Worm (Caenorhabditis elegans): Measurements from ENCODE around the gene tftc-5.

The tftc-5 gene

ce11 chrIII:4021866-4022265 lies at the start of gene tftc-5:
Gene tftc-5 (plus strand): TSS chrIII:4022166.
- no peak for TF ChIP-seq hmbx-1 (tag; optimal IDR thresholded peaks at IDR 0.05)
- TF ChIP-seq scrt-1 (GFP tag; IDR thresholded peaks at IDR 0.05), result no peak
- TF ChIP-seq B0310.2 (tag; optimal IDR thresholded peaks at IDR 0.05), result no peak
- no peak for TF ChIP-seq F13C5.2 (tag; optimal IDR thresholded peaks at IDR 0.05)
- no peak for TF ChIP-seq tbx-37 (GFP tag; conservative IDR thresholded peaks at IDR 0.05)
- no peak for TF ChIP-seq ceh-13 (GFP tag; optimal IDR thresholded peaks at IDR 0.05)
- no peak for TF ChIP-seq hnd-1 (tag; optimal IDR thresholded peaks at IDR 0.05)
- no peak for TF ChIP-seq pes-1 (GFP tag; IDR thresholded peaks at IDR 0.05)
- no peak for TF ChIP-seq aly-1 (tag; optimal IDR thresholded peaks at IDR 0.05)
- no peak for TF ChIP-seq ets-7 (tag; optimal IDR thresholded peaks at IDR 0.05)
- no peak for TF ChIP-seq sea-1 (GFP tag; conservative IDR thresholded peaks at IDR 0.05)
- no peak for TF ChIP-seq hmg-4 (GFP tag; optimal IDR thresholded peaks at IDR 0.05)
- no peak for TF ChIP-seq ama-1 (optimal IDR thresholded peaks at IDR 0.05)
- no peak for TF ChIP-seq tbx-11 (GFP tag; IDR thresholded peaks at IDR 0.05)
- no peak for TF ChIP-seq flt-1 (GFP tag; IDR thresholded peaks at IDR 0.05)
- no peak for TF ChIP-seq ceh-36 (tag; optimal IDR thresholded peaks at IDR 0.05)

ce11 chrIII:3972687-3973086 lies 49.3 kb upstream of the tftc-5 start, which contains the start of gene R10E9.4:
Gene R10E9.4 (minus strand): TSS chrIII:3972787.
- no peak for TF ChIP-seq hmbx-1 (tag; optimal IDR thresholded peaks at IDR 0.05)
- TF ChIP-seq aly-1 (tag; optimal IDR thresholded peaks at IDR 0.05), result no peak
- no peak for TF ChIP-seq tbx-11 (GFP tag; IDR thresholded peaks at IDR 0.05)
- TF ChIP-seq ets-7 (tag; optimal IDR thresholded peaks at IDR 0.05), result no peak
- no peak for TF ChIP-seq hnd-1 (tag; optimal IDR thresholded peaks at IDR 0.05)
- TF ChIP-seq B0310.2 (tag; optimal IDR thresholded peaks at IDR 0.05), result no peak

ce11 chrIII:3974503-3974902 lies 47.5 kb upstream of the tftc-5 start:
- no peak for TF ChIP-seq F13C5.2 (tag; optimal IDR thresholded peaks at IDR 0.05)

ce11 chrIII:3975008-3975407 lies 47.0 kb upstream of the tftc-5 start:
- TF ChIP-seq pes-1 (GFP tag; IDR thresholded peaks at IDR 0.05) (no peak), tbx-37 (GFP tag; conservative IDR thresholded peaks at IDR 0.05) (no peak), tbx-11 (GFP tag; IDR thresholded peaks at IDR 0.05) (no peak), aly-1 (tag; optimal IDR thresholded peaks at IDR 0.05) (no peak), ceh-13 (GFP tag; optimal IDR thresholded peaks at IDR 0.05) (no peak), ceh-36 (tag; optimal IDR thresholded peaks at IDR 0.05) (no peak), ets-7 (tag; optimal IDR thresholded peaks at IDR 0.05) (no peak), ama-1 (optimal IDR thresholded peaks at IDR 0.05) (no peak), tra-4 (tag; optimal IDR thresholded peaks at IDR 0.05) (no peak), hmbx-1 (tag; optimal IDR thresholded peaks at IDR 0.05) (no peak), flt-1 (GFP tag; IDR thresholded peaks at IDR 0.05) (no peak), sea-1 (GFP tag; conservative IDR thresholded peaks at IDR 0.05) (no peak), F13C5.2 (tag; optimal IDR thresholded peaks at IDR 0.05) (no peak), scrt-1 (GFP tag; IDR thresholded peaks at IDR 0.05) (no peak), hnd-1 (tag; optimal IDR thresholded peaks at IDR 0.05) (no peak)

ce11 chrIII:3976291-3976690 lies 45.7 kb upstream of the tftc-5 start, which contains the start of gene msi-1:
Gene msi-1 (minus strand): TSS chrIII:3976391.
- TF ChIP-seq ceh-36 (tag; optimal IDR thresholded peaks at IDR 0.05) (no peak), scrt-1 (GFP tag; IDR thresholded peaks at IDR 0.05) (no peak), flt-1 (GFP tag; IDR thresholded peaks at IDR 0.05) (no peak), F13C5.2 (tag; optimal IDR thresholded peaks at IDR 0.05) (no peak)

ce11 chrIII:3976992-3977391 lies 45.0 kb upstream of the tftc-5 start:
- no peak for TF ChIP-seq hmbx-1 (tag; optimal IDR thresholded peaks at IDR 0.05)
- no peak for TF ChIP-seq aly-1 (tag; optimal IDR thresholded peaks at IDR 0.05)
- TF ChIP-seq scrt-1 (GFP tag; IDR thresholded peaks at IDR 0.05), result no peak

- no peak for TF ChIP-seq tbx-11 (GFP tag; IDR thresholded peaks at IDR 0.05)
- no peak for TF ChIP-seq tbx-37 (GFP tag; conservative IDR thresholded peaks at IDR 0.05)
- TF ChIP-seq hnd-1 (tag; optimal IDR thresholded peaks at IDR 0.05), result no peak
- TF ChIP-seq scrt-1 (GFP tag; IDR thresholded peaks at IDR 0.05), result no peak
- no peak for TF ChIP-seq tra-4 (tag; optimal IDR thresholded peaks at IDR 0.05)
- TF ChIP-seq sea-1 (GFP tag; conservative IDR thresholded peaks at IDR 0.05), result no peak
- TF ChIP-seq ets-7 (tag; optimal IDR thresholded peaks at IDR 0.05), result no peak
- TF ChIP-seq F13C5.2 (tag; optimal IDR thresholded peaks at IDR 0.05), result no peak
- no peak for TF ChIP-seq hmg-4 (GFP tag; optimal IDR thresholded peaks at IDR 0.05)
- no peak for TF ChIP-seq pes-1 (GFP tag; IDR thresholded peaks at IDR 0.05)
- no peak for TF ChIP-seq aly-1 (tag; optimal IDR thresholded peaks at IDR 0.05)
- TF ChIP-seq hmbx-1 (tag; optimal IDR thresholded peaks at IDR 0.05), result no peak
- TF ChIP-seq flt-1 (GFP tag; IDR thresholded peaks at IDR 0.05), result no peak
- TF ChIP-seq ceh-36 (tag; optimal IDR thresholded peaks at IDR 0.05), result no peak
- TF ChIP-seq B0310.2 (tag; optimal IDR thresholded peaks at IDR 0.05), result no peak
- no peak for TF ChIP-seq ama-1 (optimal IDR thresholded peaks at IDR 0.05)
- no peak for TF ChIP-seq ceh-13 (GFP tag; optimal IDR thresholded peaks at IDR 0.05)
Measured at ce11 chrIII:3978438-3978837, 43.5 kb upstream of the tftc-5 start.

ce11 chrIII:3979980-3980631 lies 41.9 kb upstream of the tftc-5 start:
- TF ChIP-seq ceh-36 (tag; optimal IDR thresholded peaks at IDR 0.05) (no peak), tbx-37 (GFP tag; conservative IDR thresholded peaks at IDR 0.05) (0 out of 2 replicates have a peak, but pooled peaks have one; percentile 6)

Data from whole organism, early embryonic.